Worm (Caenorhabditis elegans): Measurements from ENCODE around the gene srh-73.

- TF ChIP-seq ama-1 (optimal IDR thresholded peaks at IDR 0.05), result no peak
- no peak for TF ChIP-seq hmg-4 (GFP tag; optimal IDR thresholded peaks at IDR 0.05)
- no peak for TF ChIP-seq ceh-13 (GFP tag; optimal IDR thresholded peaks at IDR 0.05)
- no peak for TF ChIP-seq sea-1 (GFP tag; conservative IDR thresholded peaks at IDR 0.05)
- no peak for TF ChIP-seq scrt-1 (GFP tag; IDR thresholded peaks at IDR 0.05)
- no peak for TF ChIP-seq tbx-11 (GFP tag; IDR thresholded peaks at IDR 0.05)
- no peak for TF ChIP-seq tbx-37 (GFP tag; conservative IDR thresholded peaks at IDR 0.05)
- TF ChIP-seq flt-1 (GFP tag; IDR thresholded peaks at IDR 0.05), result no peak
Measured at ce11 chrII:12518008-12518407, 6.0 kb downstream of the srh-73 start.

Measured in whole organism, early embryonic.